Fruit fly (Drosophila melanogaster) S2 (cell line): Measurements from ENCODE around the gene Sac1.
A peak's percentile ranks its signal among the peaks of the same experiment; 100 is the strongest.

Source experiments
- CG8478 ChIP-seq: fragments of >200 bp; optimal IDR thresholded peaks from 2 replicates; lab custom pipeline; 2018
- CTCF ChIP-seq, 2 experiments: fragments of >200 bp; optimal IDR thresholded peaks; 2 replicates each; lab custom pipeline; 2018

- TF ChIP-seq CTCF (optimal IDR thresholded peaks at IDR 0.05; lab: Kevin White, UChicago) (peak in 1 of 2 experiments; percentile 36), CG8478 (no peak)
These were observed 40.8 kb upstream of the Sac1 start, which contains the start of gene LysB for dm6 chr3L:1206682-1207421.
